Worm (Caenorhabditis elegans) whole organism, young adult: ENCODE results near the gene sut-1.

ENCODE experiments used
- B0035.1 ChIP-seq: sonication (generic microtip); optimal IDR thresholded peaks from 2 replicates; lab custom pipeline; 2016; ENCODE audit warnings: missing genetic modification characterization, mild to moderate bottlenecking, missing compliant biosample characterization, missing genotype, missing genetic modification reagents
- B0261.1 ChIP-seq: sonication (generic microtip); optimal IDR thresholded peaks from 2 replicates; lab custom pipeline; 2016; ENCODE audit warnings: mild to moderate bottlenecking, missing genetic modification characterization, moderate library complexity, missing compliant biosample characterization
- F49E8.2 ChIP-seq: sonication (generic microtip); optimal IDR thresholded peaks from 3 replicates; lab custom pipeline; 2017; ENCODE audit warnings: missing genetic modification characterization, mild to moderate bottlenecking, missing compliant biosample characterization, antibody characterized with exemption, moderate library complexity; ENCODE audit not compliant: insufficient read depth
- F55B11.4 ChIP-seq: sonication (generic microtip); optimal IDR thresholded peaks from 2 replicates; lab custom pipeline; 2016; ENCODE audit warnings: missing compliant biosample characterization, missing genetic modification characterization, borderline replicate concordance; ENCODE audit not compliant: insufficient read depth
- F57C9.4 ChIP-seq: sonication (generic microtip); optimal IDR thresholded peaks from 2 replicates; lab custom pipeline; 2017; ENCODE audit warnings: mild to moderate bottlenecking, missing genetic modification characterization, missing compliant biosample characterization
- ama-1 ChIP-seq, 3 experiments: fragments of 150-350 bp in 1 of 3; sonication (generic microtip) in 2 of 3; optimal IDR thresholded peaks; 2 replicates each; lab custom pipeline; 2014 to 2018; ENCODE audit warnings: missing biosample characterization in 2 of 3, missing genetic modification characterization in 2 of 3, missing genetic modification reagents in 2 of 3
- cebp-1 ChIP-seq, 2 experiments: fragments of 200-800 bp in 1 of 2; sonication (Bioruptor generic) in 1 of 2; sonication (generic microtip) in 1 of 2; IDR thresholded peaks in 1 of 2; optimal IDR thresholded peaks in 1 of 2; 2 replicates each; pipeline versions ENCODE4 v1.3.6 to Lab custom; 2017 to 2022; ENCODE audit warnings: missing compliant biosample characterization in 2 of 2, missing genetic modification characterization in 2 of 2, mild to moderate bottlenecking in 1 of 2, missing genetic modification reagents in 1 of 2, moderate library complexity in 1 of 2
- ceh-100 ChIP-seq: fragments of 200-800 bp; sonication (Bioruptor generic); IDR thresholded peaks from 2 replicates; pipeline ENCODE4 v1.3.6; 2022; ENCODE audit warnings: missing genetic modification reagents, missing genetic modification characterization, missing compliant biosample characterization
- ceh-79 ChIP-seq: sonication (generic microtip); optimal IDR thresholded peaks from 2 replicates; lab custom pipeline; 2017; ENCODE audit warnings: mild to moderate bottlenecking, missing genetic modification characterization, missing compliant biosample characterization
- ceh-91 ChIP-seq: fragments of 200-800 bp; sonication (Bioruptor generic); IDR thresholded peaks from 2 replicates; pipeline ENCODE4 v1.3.6; 2022; ENCODE audit warnings: missing genetic modification reagents, missing genetic modification characterization, missing compliant biosample characterization
- chd-7 ChIP-seq: sonication (generic microtip); optimal IDR thresholded peaks from 2 replicates; lab custom pipeline; 2016; ENCODE audit warnings: mild to moderate bottlenecking, missing genetic modification characterization, moderate library complexity, missing compliant biosample characterization
- dpl-1 ChIP-seq: fragments of 150-350 bp; optimal IDR thresholded peaks from 2 replicates; lab custom pipeline; 2014; ENCODE audit warnings: missing biosample characterization, missing genetic modification reagents, missing genetic modification characterization
- efl-1 ChIP-seq: fragments of 150-350 bp; optimal IDR thresholded peaks from 2 replicates; lab custom pipeline; 2014; ENCODE audit warnings: missing biosample characterization, missing genetic modification reagents, missing genetic modification characterization
- egrh-3 ChIP-seq: fragments of 200-800 bp; sonication (Bioruptor generic); IDR thresholded peaks from 2 replicates; pipeline ENCODE4 v1.3.6; 2022; ENCODE audit warnings: missing genetic modification reagents, missing genetic modification characterization, missing compliant biosample characterization
- hmg-20 ChIP-seq: fragments of 200-800 bp; sonication (Bioruptor generic); IDR thresholded peaks from 2 replicates; pipeline ENCODE4 v1.3.6; 2022; ENCODE audit warnings: missing genetic modification reagents, missing genetic modification characterization, missing compliant biosample characterization
- lin-40 ChIP-seq: sonication (generic microtip); optimal IDR thresholded peaks from 2 replicates; lab custom pipeline; 2016; ENCODE audit warnings: missing genetic modification characterization, mild to moderate bottlenecking, missing compliant biosample characterization, missing genotype, missing genetic modification reagents
- madf-8 ChIP-seq: fragments of 200-800 bp; sonication (Bioruptor generic); conservative IDR thresholded peaks from 2 replicates; pipeline ENCODE4 v1.3.6; 2022; ENCODE audit warnings: missing genetic modification reagents, missing genetic modification characterization, missing compliant biosample characterization
- mcd-1 ChIP-seq: fragments of 200-800 bp; sonication (Bioruptor generic); IDR thresholded peaks from 2 replicates; pipeline ENCODE4 v1.3.6; 2022; ENCODE audit warnings: missing genetic modification reagents, missing genetic modification characterization, missing compliant biosample characterization
- mes-4 ChIP-seq: sonication (generic microtip); optimal IDR thresholded peaks from 2 replicates; lab custom pipeline; 2016; ENCODE audit warnings: missing genotype, missing genetic modification characterization, missing compliant biosample characterization
- mxl-1 ChIP-seq: sonication (generic microtip); optimal IDR thresholded peaks from 2 replicates; lab custom pipeline; 2016; ENCODE audit warnings: missing genetic modification characterization, missing compliant biosample characterization
- nfyb-1 ChIP-seq: fragments of 200-800 bp; sonication (Bioruptor generic); IDR thresholded peaks from 2 replicates; pipeline ENCODE4 v1.3.6; 2022; ENCODE audit warnings: missing genetic modification reagents, missing genetic modification characterization, missing compliant biosample characterization
- nhr-120 ChIP-seq: fragments of 200-800 bp; sonication (Bioruptor generic); IDR thresholded peaks from 2 replicates; pipeline ENCODE4 v1.3.6; 2022; ENCODE audit warnings: missing genetic modification characterization, missing compliant biosample characterization
- nhr-80 ChIP-seq: sonication (generic microtip); optimal IDR thresholded peaks from 2 replicates; lab custom pipeline; 2016; ENCODE audit warnings: missing genetic modification characterization, missing compliant biosample characterization
- pbrm-1 ChIP-seq: fragments of 200-800 bp; sonication (Bioruptor generic); IDR thresholded peaks from 2 replicates; pipeline ENCODE4 v1.3.6; 2022; ENCODE audit warnings: missing genetic modification reagents, missing genetic modification characterization, missing compliant biosample characterization
- repo-1 ChIP-seq: sonication (generic microtip); optimal IDR thresholded peaks from 2 replicates; lab custom pipeline; 2017; ENCODE audit warnings: mild to moderate bottlenecking, missing genetic modification characterization, missing compliant biosample characterization
- sea-2 ChIP-seq: fragments of 200-800 bp; sonication (Bioruptor generic); IDR thresholded peaks from 2 replicates; pipeline ENCODE4 v1.3.6; 2022; ENCODE audit warnings: missing genetic modification characterization, missing compliant biosample characterization
- zfh-2 ChIP-seq: fragments of 200-800 bp; sonication (Bioruptor generic); conservative IDR thresholded peaks from 2 replicates; pipeline ENCODE4 v1.3.6; 2022; ENCODE audit warnings: missing genetic modification reagents, missing genetic modification characterization, missing compliant biosample characterization
- ztf-26 ChIP-seq: sonication (generic microtip); optimal IDR thresholded peaks from 2 replicates; lab custom pipeline; 2017; ENCODE audit warnings: missing genetic modification characterization, missing compliant biosample characterization
- ztf-3 ChIP-seq: fragments of 200-800 bp; sonication (Bioruptor generic); optimal IDR thresholded peaks from 2 replicates; lab custom pipeline; 2018; ENCODE audit warnings: mild to moderate bottlenecking, missing genetic modification characterization, missing compliant biosample characterization
- ztf-6 ChIP-seq: fragments of 200-800 bp; sonication (Bioruptor generic); IDR thresholded peaks from 2 replicates; pipeline ENCODE4 v1.3.6; 2022; ENCODE audit warnings: missing genetic modification reagents, missing genetic modification characterization, missing compliant biosample characterization

sut-1 gene

DNA sequence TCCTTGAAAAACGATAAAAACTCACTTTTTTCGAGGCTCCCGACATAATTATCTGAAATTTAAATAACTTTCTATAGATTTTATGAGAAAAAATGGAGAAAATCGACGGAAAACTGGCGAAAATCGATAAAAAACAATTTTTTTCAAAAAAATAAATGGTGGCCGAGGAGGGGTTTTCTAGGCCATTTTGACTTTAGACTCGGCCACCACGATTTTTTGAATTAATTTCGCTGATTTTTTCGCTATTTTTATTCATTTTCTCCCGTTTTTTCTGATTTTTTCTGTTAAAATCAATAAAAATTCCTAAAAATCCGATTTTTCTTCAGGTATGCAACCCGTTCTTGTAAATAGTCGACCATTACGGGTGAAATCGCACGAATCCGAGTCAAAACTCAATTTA is at the start of gene sut-1, which contains the start of gene eri-3:
Gene sut-1, minus strand, starts transcription at position 58 of the 400 bp plus-strand sequence.
Gene eri-3, plus strand, starts transcription at position 327 of the 400 bp plus-strand sequence.
- TF ChIP-seq mes-4 (tag; lab: Kevin White, UChicago), result no peak
- TF ChIP-seq B0035.1 (tag; lab: Kevin White, UChicago), result no peak
- TF ChIP-seq repo-1, result no peak
- TF ChIP-seq nhr-120 (GFP tag; lab: Robert Waterston, UW), result no peak
- no peak for TF ChIP-seq mcd-1

DNA sequence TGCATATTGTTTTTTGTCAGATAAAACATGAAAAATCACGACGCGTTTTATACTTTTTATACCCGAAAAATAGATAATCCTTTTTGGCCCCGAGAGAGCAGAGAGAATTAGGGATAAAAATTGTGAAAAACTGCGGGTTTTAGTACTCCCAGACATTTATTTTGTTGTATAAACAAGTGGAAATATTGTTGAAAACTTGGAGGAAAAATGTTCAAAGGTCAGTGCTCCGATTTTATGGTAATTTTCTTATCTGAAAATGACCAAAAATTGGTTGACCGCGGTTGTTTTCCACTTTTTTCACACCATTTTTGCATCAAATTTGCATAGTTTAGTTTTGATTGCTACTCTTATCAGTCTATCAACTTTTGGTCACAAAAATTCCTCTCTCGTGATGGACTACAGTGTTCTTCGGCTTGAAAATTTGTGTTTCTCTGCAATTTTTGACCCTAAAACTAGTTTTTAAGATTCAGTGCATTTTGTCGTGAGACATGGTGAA is 49.1 kb upstream of the sut-1 start, which contains the start of gene dlhd-1:
Gene dlhd-1, minus strand, starts transcription at position 51 of the 496 bp plus-strand sequence.
- TF ChIP-seq ztf-3, result no peak
- peak; percentile 14 for TF ChIP-seq nhr-80 (tag; lab: Kevin White, UChicago)
- no peak for TF ChIP-seq lin-40 (tag; lab: Kevin White, UChicago)
- no peak for TF ChIP-seq ama-1 (optimal IDR thresholded peaks at IDR 0.05; lab: Kevin White, UChicago)
- TF ChIP-seq ama-1 (GFP tag; optimal IDR thresholded peaks at IDR 0.05; lab: Kevin White, UChicago), result no peak

DNA sequence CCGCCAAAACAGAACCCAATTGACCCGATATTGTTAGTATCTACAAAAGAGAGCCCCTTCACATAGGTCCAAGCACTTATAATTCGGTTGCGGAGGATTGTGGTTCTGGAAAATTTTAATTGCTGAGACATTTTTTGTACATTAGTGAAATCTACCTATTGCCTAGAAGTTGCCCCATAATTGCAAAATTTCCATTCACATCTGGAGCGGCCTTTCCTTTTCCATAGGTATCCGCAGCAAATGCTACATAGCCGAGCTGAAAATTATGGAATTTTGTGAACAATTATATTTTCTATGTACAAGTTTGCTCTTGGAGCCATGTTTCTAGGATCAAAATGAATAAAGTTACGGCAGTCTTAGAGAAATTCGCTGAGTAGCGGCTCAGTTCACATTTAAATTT is 47.8 kb upstream of the sut-1 start:
- no peak for TF ChIP-seq F55B11.4 (tag; lab: Kevin White, UChicago)
- TF ChIP-seq ceh-91 (GFP tag; lab: Robert Waterston, UW), result no peak
- TF ChIP-seq repo-1, result no peak
- no peak for TF ChIP-seq ztf-6 (GFP tag; lab: Robert Waterston, UW)
- no peak for TF ChIP-seq ama-1 (optimal IDR thresholded peaks at IDR 0.05; lab: Kevin White, UChicago)
- no peak for TF ChIP-seq ama-1 (GFP tag; optimal IDR thresholded peaks at IDR 0.05; lab: Kevin White, UChicago)
- no peak for TF ChIP-seq nfyb-1 (GFP tag; lab: Robert Waterston, UW)
- TF ChIP-seq chd-7 (tag; lab: Kevin White, UChicago), result no peak
- no peak for TF ChIP-seq sea-2 (GFP tag; lab: Robert Waterston, UW)
- no peak for TF ChIP-seq hmg-20 (GFP tag; lab: Robert Waterston, UW)
- no peak for TF ChIP-seq ceh-79 (tag; lab: Kevin White, UChicago)

DNA sequence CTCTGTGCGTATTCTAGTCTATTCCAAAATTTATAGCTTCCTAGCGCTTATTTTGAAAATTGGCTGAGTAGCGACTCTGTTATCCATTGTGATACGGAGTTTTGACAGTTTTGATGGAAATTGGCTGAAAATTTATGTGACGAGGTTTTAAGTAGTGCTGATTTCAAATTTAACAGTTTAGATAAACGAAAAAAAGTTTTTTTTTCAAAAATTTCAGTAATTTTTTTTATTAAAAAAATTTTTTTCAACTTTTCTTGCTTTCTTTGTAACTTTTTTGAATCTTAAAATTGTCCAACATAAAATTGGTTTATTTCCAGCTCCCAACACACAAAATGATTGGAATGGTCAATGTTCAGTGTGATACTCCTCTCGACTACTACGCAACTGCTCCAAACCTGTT is 40.2 kb upstream of the sut-1 start, which contains the start of gene T23F4.2:
Gene T23F4.2, plus strand, starts transcription at position 301 of the 400 bp plus-strand sequence.
- TF ChIP-seq mes-4 (tag; lab: Kevin White, UChicago) (no peak), repo-1 (no peak), dpl-1 (no peak), pbrm-1 (GFP tag; lab: Robert Waterston, UW) (no peak), F49E8.2 (tag; lab: Kevin White, UChicago) (no peak), ztf-26 (tag; lab: Kevin White, UChicago) (no peak), ceh-100 (GFP tag; lab: Robert Waterston, UW) (no peak), egrh-3 (GFP tag; lab: Robert Waterston, UW) (no peak), B0261.1 (tag; lab: Kevin White, UChicago) (no peak), madf-8 (no peak), mxl-1 (no peak), zfh-2 (GFP tag; lab: Robert Waterston, UW) (no peak), F57C9.4 (tag; lab: Kevin White, UChicago) (no peak)

DNA sequence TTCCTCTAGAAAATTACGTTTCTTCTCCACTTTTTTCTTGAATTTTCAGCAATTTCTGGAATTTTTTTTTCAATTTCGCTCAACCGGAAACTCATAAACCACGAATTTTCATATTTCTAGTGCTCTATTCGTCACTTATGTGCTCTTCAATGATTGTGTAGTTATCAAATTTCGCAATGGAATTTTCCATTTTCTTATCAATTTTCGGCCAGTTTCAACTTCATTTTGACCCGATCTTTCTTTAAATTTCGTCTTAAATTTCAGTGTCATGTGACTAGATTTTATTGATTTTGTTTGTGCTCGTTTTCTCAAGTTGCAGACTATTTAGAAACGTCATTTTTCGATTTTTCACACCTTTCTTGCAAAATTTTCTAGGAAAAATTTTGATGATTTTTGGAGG is 36.7 kb upstream of the sut-1 start:
- TF ChIP-seq nhr-80 (tag; lab: Kevin White, UChicago) (peak; percentile 80), cebp-1 (GFP tag; IDR thresholded peaks at IDR 0.05; lab: Robert Waterston, UW) (peak; percentile 75; the same call in 1 of the 2 replicates), cebp-1 (tag; optimal IDR thresholded peaks at IDR 0.05; lab: Kevin White, UChicago) (peak; percentile 83), efl-1 (no peak)
